Worm (Caenorhabditis elegans) whole organism, late embryonic: ENCODE data around the gene acdh-6.

Experiments
- C08G9.2 ChIP-seq: sonication (generic microtip); optimal IDR thresholded peaks from 2 replicates; lab custom pipeline; 2016; ENCODE audit warnings: mild to moderate bottlenecking, missing genetic modification characterization, moderate library complexity, missing compliant biosample characterization
- C38D4.7 ChIP-seq: fragments of 200-800 bp; sonication (Bioruptor generic); optimal IDR thresholded peaks from 2 replicates; lab custom pipeline; 2018; ENCODE audit warnings: mild to moderate bottlenecking, missing genetic modification characterization, moderate library complexity, missing compliant biosample characterization
- K02D7.2 ChIP-seq: sonication (generic microtip); optimal IDR thresholded peaks from 2 replicates; lab custom pipeline; 2017; ENCODE audit warnings: mild to moderate bottlenecking, missing genetic modification characterization, missing compliant biosample characterization
- K09A11.1 ChIP-seq: sonication (generic microtip); optimal IDR thresholded peaks from 2 replicates; lab custom pipeline; 2017; ENCODE audit warnings: antibody characterized with exemption, mild to moderate bottlenecking, missing genetic modification characterization, missing compliant biosample characterization; ENCODE audit not compliant: insufficient read depth
- ahr-1 ChIP-seq: sonication (generic microtip); optimal IDR thresholded peaks from 2 replicates; lab custom pipeline; 2016; ENCODE audit warnings: missing genetic modification characterization, missing compliant biosample characterization
- ceh-14 ChIP-seq: sonication (generic microtip); optimal IDR thresholded peaks from 2 replicates; lab custom pipeline; 2016; ENCODE audit warnings: missing genotype, missing genetic modification characterization, missing compliant biosample characterization
- ceh-2 ChIP-seq: sonication (generic microtip); optimal IDR thresholded peaks from 2 replicates; lab custom pipeline; 2016; ENCODE audit warnings: missing genotype, missing genetic modification characterization, missing compliant biosample characterization
- ceh-22 ChIP-seq: sonication (generic microtip); optimal IDR thresholded peaks from 2 replicates; lab custom pipeline; 2017; ENCODE audit warnings: missing biosample characterization, missing genetic modification characterization
- ceh-24 ChIP-seq: sonication (generic microtip); optimal IDR thresholded peaks from 2 replicates; lab custom pipeline; 2016; ENCODE audit warnings: mild to moderate bottlenecking, missing genetic modification characterization, missing compliant biosample characterization
- ceh-31 ChIP-seq: sonication (generic microtip); optimal IDR thresholded peaks from 2 replicates; lab custom pipeline; 2016; ENCODE audit warnings: missing genetic modification characterization, missing compliant biosample characterization
- ceh-6 ChIP-seq: fragments of 200-800 bp; sonication (Bioruptor generic); optimal IDR thresholded peaks from 2 replicates; lab custom pipeline; 2018; ENCODE audit warnings: mild to moderate bottlenecking, missing genetic modification characterization, missing compliant biosample characterization
- ceh-9 ChIP-seq: sonication (generic microtip); optimal IDR thresholded peaks from 2 replicates; lab custom pipeline; 2016; ENCODE audit warnings: mild to moderate bottlenecking, missing genetic modification characterization, inconsistent platforms, missing compliant biosample characterization
- che-1 ChIP-seq: sonication (generic microtip); optimal IDR thresholded peaks from 2 replicates; lab custom pipeline; 2016; ENCODE audit warnings: mild to moderate bottlenecking, missing genetic modification characterization, missing compliant biosample characterization
- dve-1 ChIP-seq: sonication (generic microtip); optimal IDR thresholded peaks from 2 replicates; lab custom pipeline; 2017; ENCODE audit warnings: antibody characterized with exemption, mild to moderate bottlenecking, missing genetic modification characterization, missing compliant biosample characterization
- elt-2 ChIP-seq: sonication (generic microtip); optimal IDR thresholded peaks from 2 replicates; lab custom pipeline; 2016; ENCODE audit warnings: missing genetic modification reagents, missing genetic modification characterization, missing compliant biosample characterization
- eyg-1 ChIP-seq: sonication (generic microtip); optimal IDR thresholded peaks from 2 replicates; lab custom pipeline; 2016; ENCODE audit warnings: missing genotype, missing genetic modification characterization, missing compliant biosample characterization
- fax-1 ChIP-seq: sonication (generic microtip); optimal IDR thresholded peaks from 2 replicates; lab custom pipeline; 2016; ENCODE audit warnings: missing genotype, missing genetic modification characterization, missing compliant biosample characterization
- fkh-6 ChIP-seq: sonication (generic microtip); optimal IDR thresholded peaks from 2 replicates; lab custom pipeline; 2016; ENCODE audit warnings: missing genetic modification characterization, missing compliant biosample characterization
- gmeb-2 ChIP-seq: sonication (generic microtip); optimal IDR thresholded peaks from 2 replicates; lab custom pipeline; 2016; ENCODE audit warnings: missing genetic modification characterization, inconsistent platforms, missing compliant biosample characterization
- hlh-15 ChIP-seq: sonication (generic microtip); optimal IDR thresholded peaks from 2 replicates; lab custom pipeline; 2016; ENCODE audit warnings: missing genetic modification characterization, missing compliant biosample characterization
- hlh-6 ChIP-seq: sonication (generic microtip); optimal IDR thresholded peaks from 2 replicates; lab custom pipeline; 2016; ENCODE audit warnings: missing genotype, missing genetic modification characterization, missing compliant biosample characterization
- lim-6 ChIP-seq: sonication (generic microtip); optimal IDR thresholded peaks from 2 replicates; lab custom pipeline; 2016; ENCODE audit warnings: missing genetic modification characterization, missing compliant biosample characterization
- madf-2 ChIP-seq: sonication (generic microtip); optimal IDR thresholded peaks from 2 replicates; lab custom pipeline; 2017; ENCODE audit warnings: missing genetic modification characterization, missing compliant biosample characterization
- npax-4 ChIP-seq: sonication (generic microtip); optimal IDR thresholded peaks from 2 replicates; lab custom pipeline; 2016; ENCODE audit warnings: missing genetic modification characterization, missing compliant biosample characterization
- odd-2 ChIP-seq: sonication (generic microtip); optimal IDR thresholded peaks from 2 replicates; lab custom pipeline; 2017; ENCODE audit warnings: antibody characterized with exemption, mild to moderate bottlenecking, missing genetic modification characterization, missing compliant biosample characterization
- pat-9 ChIP-seq: fragments of 200-800 bp; sonication (Bioruptor generic); optimal IDR thresholded peaks from 2 replicates; lab custom pipeline; 2018; ENCODE audit warnings: mild to moderate bottlenecking, missing genetic modification characterization, moderate library complexity, missing compliant biosample characterization
- pha-2 ChIP-seq: sonication (generic microtip); optimal IDR thresholded peaks from 2 replicates; lab custom pipeline; 2017; ENCODE audit warnings: mild to moderate bottlenecking, missing genetic modification characterization, missing compliant biosample characterization
- rnt-1 ChIP-seq: sonication (generic microtip); optimal IDR thresholded peaks from 2 replicates; lab custom pipeline; 2016; ENCODE audit warnings: missing genetic modification characterization, missing compliant biosample characterization
- sox-2 ChIP-seq: fragments of 200-800 bp; sonication (Bioruptor generic); IDR thresholded peaks from 2 replicates; pipeline ENCODE4 v1.3.6; 2022; ENCODE audit warnings: missing genetic modification reagents, missing genetic modification characterization, missing compliant biosample characterization
- tbx-2 ChIP-seq: sonication (generic microtip); optimal IDR thresholded peaks from 2 replicates; lab custom pipeline; 2016; ENCODE audit warnings: missing genetic modification characterization, missing compliant biosample characterization
- ttx-3 ChIP-seq: sonication (generic microtip); optimal IDR thresholded peaks from 2 replicates; lab custom pipeline; 2016; ENCODE audit warnings: missing genetic modification reagents, missing genetic modification characterization, missing compliant biosample characterization
- unc-42 ChIP-seq: sonication (generic microtip); optimal IDR thresholded peaks from 2 replicates; lab custom pipeline; 2016; ENCODE audit warnings: missing genotype, missing genetic modification characterization, missing compliant biosample characterization
- zip-5 ChIP-seq: sonication (generic microtip); optimal IDR thresholded peaks from 2 replicates; lab custom pipeline; 2016; ENCODE audit warnings: missing genetic modification characterization, missing compliant biosample characterization

The acdh-6 gene

ce11 chrIII:8594088-8594487 is 33.2 kb downstream of the acdh-6 start:
- TF ChIP-seq che-1, result no peak
- no peak for TF ChIP-seq fax-1
- no peak for TF ChIP-seq rnt-1 (tag; lab: Kevin White, UChicago)
- TF ChIP-seq, all 69 proteins: peak for 0

ce11 chrIII:8596692-8597091 is 35.8 kb downstream of the acdh-6 start:
- no peak for TF ChIP-seq ceh-14
- TF ChIP-seq ceh-31 (tag; lab: Kevin White, UChicago), result peak; percentile 0

ce11 chrIII:8597770-8598169 is 36.8 kb downstream of the acdh-6 start, which contains the start of gene ztf-30:
Gene ztf-30 (minus strand): TSS chrIII:8597870.
- TF ChIP-seq pha-2, result no peak
- no peak for TF ChIP-seq hlh-6 (tag; lab: Kevin White, UChicago)
- no peak for TF ChIP-seq fkh-6 (tag; lab: Kevin White, UChicago)
- TF ChIP-seq unc-42, result no peak
- no peak for TF ChIP-seq ceh-2 (tag; lab: Kevin White, UChicago)
- no peak for TF ChIP-seq ceh-22
- no peak for TF ChIP-seq sox-2 (GFP tag; lab: Robert Waterston, UW)
- no peak for TF ChIP-seq ceh-9 (tag; lab: Kevin White, UChicago)
- TF ChIP-seq C38D4.7 (GFP tag; lab: Kevin White, UChicago), result no peak
- TF ChIP-seq lim-6 (tag; lab: Kevin White, UChicago), result no peak

ce11 chrIII:8598961-8599360 is 38.0 kb downstream of the acdh-6 start:
- TF ChIP-seq odd-2 (tag; lab: Kevin White, UChicago) (no peak), ceh-22 (no peak), K09A11.1 (tag; lab: Kevin White, UChicago) (no peak), npax-4 (tag; lab: Kevin White, UChicago) (no peak), ceh-24 (no peak), gmeb-2 (tag; lab: Kevin White, UChicago) (no peak), ceh-6 (no peak), ttx-3 (tag; lab: Kevin White, UChicago) (no peak), pat-9 (no peak), ceh-31 (tag; lab: Kevin White, UChicago) (no peak), tbx-2 (tag; lab: Kevin White, UChicago) (no peak), C08G9.2 (tag; lab: Kevin White, UChicago) (no peak), K02D7.2 (tag; lab: Kevin White, UChicago) (no peak)
- TF ChIP-seq, all 69 proteins: peak for 0

ce11 chrIII:8602148-8602547 is 41.2 kb downstream of the acdh-6 start:
- TF ChIP-seq hlh-15 (tag; lab: Kevin White, UChicago) (no peak), ahr-1 (no peak)
- TF ChIP-seq, all 69 proteins: peak for 0

ce11 chrIII:8605532-8605931 is 44.6 kb downstream of the acdh-6 start, which contains the start of gene C06E1.1:
Gene C06E1.1 (plus strand): TSS chrIII:8605832.
- TF ChIP-seq hlh-15 (tag; lab: Kevin White, UChicago) (no peak), K09A11.1 (tag; lab: Kevin White, UChicago) (no peak), ceh-31 (tag; lab: Kevin White, UChicago) (no peak), madf-2 (tag; lab: Kevin White, UChicago) (no peak), zip-5 (tag; lab: Kevin White, UChicago) (no peak), dve-1 (tag; lab: Kevin White, UChicago) (no peak), npax-4 (tag; lab: Kevin White, UChicago) (no peak), che-1 (no peak), fax-1 (no peak), elt-2 (tag; lab: Kevin White, UChicago) (no peak), eyg-1 (tag; lab: Kevin White, UChicago) (no peak)
